Fruit fly (Drosophila melanogaster): Measurements from ENCODE around the gene CG15824.

DNA sequence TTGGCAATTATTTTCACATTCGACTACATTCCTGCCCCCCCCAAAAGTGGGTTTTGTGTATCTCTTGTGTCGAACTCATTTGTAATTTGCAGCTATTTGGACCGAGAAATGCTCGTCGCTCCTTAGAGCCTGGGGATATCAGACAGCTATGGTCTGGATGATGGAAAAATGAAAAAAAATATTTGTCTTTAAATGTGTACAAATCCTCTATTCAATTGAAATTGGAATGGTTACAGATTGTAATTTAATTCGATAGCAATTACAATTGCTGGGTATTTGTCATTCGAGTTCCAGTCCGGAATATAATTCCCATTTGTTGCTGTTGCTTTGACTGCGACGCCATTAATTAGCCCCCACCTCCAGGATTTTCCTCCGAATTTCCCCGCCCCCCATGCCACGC is 4.9 kb upstream of the CG15824 start:
- no peak for TF ChIP-seq CG8478 (optimal IDR thresholded peaks at IDR 0.05)
- TF ChIP-seq EcR (GFP tag; optimal IDR thresholded peaks at IDR 0.05): no peak
- no peak for TF ChIP-seq usp (GFP tag; optimal IDR thresholded peaks at IDR 0.05)
